Worm (Caenorhabditis elegans): ENCODE measurements around the gene R144.13.
A peak's percentile ranks its signal among the peaks of the same experiment; 100 is the strongest.
"Not testable (repeated sequence)": the region's sequence is repeated elsewhere in the genome, so short reads cannot be mapped to it uniquely, and the experiment has no call there.

The R144.13 gene

DNA sequence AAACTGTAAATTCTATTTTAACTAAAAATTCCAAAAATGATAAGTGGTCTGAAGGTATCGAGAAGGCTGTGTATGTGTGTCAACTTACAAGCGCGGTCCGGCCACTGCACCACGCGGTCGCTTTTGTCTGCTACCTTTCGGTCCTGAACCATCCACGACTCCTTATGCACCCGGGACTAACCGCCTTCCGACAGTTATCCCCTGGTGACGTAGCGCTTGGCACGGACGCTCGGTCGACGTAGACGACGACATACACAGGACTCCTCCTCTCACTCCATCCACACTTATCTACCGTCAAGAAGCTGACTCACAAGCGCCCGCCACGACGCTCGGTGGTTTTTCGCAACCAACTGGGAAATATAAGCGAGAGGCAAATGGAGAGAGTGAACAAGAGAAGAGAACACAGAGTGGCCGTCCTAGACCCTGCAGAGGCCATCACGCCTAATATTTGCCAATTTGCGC lies 8.3 kb downstream of the R144.13 start (continued):
- TF ChIP-seq tra-1 (GFP tag; IDR thresholded peaks at IDR 0.05) = peak; percentile 86
- TF ChIP-seq T20F7.1 (GFP tag; optimal IDR thresholded peaks at IDR 0.05) = peak; percentile 67
- TF ChIP-seq dmd-6 (GFP tag; IDR thresholded peaks at IDR 0.05) = peak; percentile 88
- peak; percentile 35 for TF ChIP-seq zfp-2 (tag; optimal IDR thresholded peaks at IDR 0.05)
- peak; percentile 70 for TF ChIP-seq mxl-2 (GFP tag; conservative IDR thresholded peaks at IDR 0.05)
- TF ChIP-seq ceh-44 (GFP tag; IDR thresholded peaks at IDR 0.05) = peak; percentile 68; the same call in 1 of the 2 replicates
- peak; percentile 23 for TF ChIP-seq F49E8.2 (tag; optimal IDR thresholded peaks at IDR 0.05; ENCODE audit: borderline replicate concordance)
- peak; percentile 50; the same call in 1 of the 2 replicates for TF ChIP-seq nhr-42 (GFP tag; IDR thresholded peaks at IDR 0.05)
- peak; percentile 23 for TF ChIP-seq nhr-6 (tag; optimal IDR thresholded peaks at IDR 0.05)
- TF ChIP-seq zfp-3 (GFP tag; conservative IDR thresholded peaks at IDR 0.05) = 0 out of 2 replicates have a peak, but pooled peaks have one; percentile 54
- peak; percentile 71 for TF ChIP-seq lin-1 (GFP tag; IDR thresholded peaks at IDR 0.05)
- TF ChIP-seq F10B5.3 (tag; optimal IDR thresholded peaks at IDR 0.05) = peak; percentile 70
- TF ChIP-seq hlh-11 (tag; optimal IDR thresholded peaks at IDR 0.05) = peak; percentile 76
- peak; percentile 94 for TF ChIP-seq T26A8.4 (GFP tag; IDR thresholded peaks at IDR 0.05)
- peak; percentile 84 for TF ChIP-seq F37D6.2 (tag; optimal IDR thresholded peaks at IDR 0.05)
- TF ChIP-seq nhr-102 (tag; optimal IDR thresholded peaks at IDR 0.05) = peak; percentile 91
- peak; percentile 50 for TF ChIP-seq nhr-11 (tag; optimal IDR thresholded peaks at IDR 0.05)
- peak; percentile 76 for TF ChIP-seq mes-2 (tag; optimal IDR thresholded peaks at IDR 0.05; ENCODE audit: poor library complexity, severe bottlenecking)
- peak in 1 of 2 experiments; percentile 76 for TF ChIP-seq unc-62 (GFP tag; optimal IDR thresholded peaks at IDR 0.05 in 1 of 2)
- TF ChIP-seq unc-62 (tag; optimal IDR thresholded peaks at IDR 0.05) = not testable (repeated sequence)
- peak; percentile 23 for TF ChIP-seq dpl-1 (GFP tag; optimal IDR thresholded peaks at IDR 0.05)
- peak; percentile 47 for TF ChIP-seq jun-1 (tag; optimal IDR thresholded peaks at IDR 0.05)
- peak; percentile 77; the same call in 1 of the 2 replicates for TF ChIP-seq tag-97 (GFP tag; IDR thresholded peaks at IDR 0.05)
- peak; percentile 93 for TF ChIP-seq aha-1 (tag)
- TF ChIP-seq lir-3 (tag; optimal IDR thresholded peaks at IDR 0.05) = peak; percentile 73
- peak; percentile 69 for TF ChIP-seq php-3 (GFP tag; IDR thresholded peaks at IDR 0.05)
- peak; percentile 8 for TF ChIP-seq nhr-77 (tag; optimal IDR thresholded peaks at IDR 0.05)
- peak; percentile 68; the same call in 1 of the 2 replicates for TF ChIP-seq Y48G9A.11 (GFP tag; IDR thresholded peaks at IDR 0.05)
- TF ChIP-seq spr-3 (GFP tag; optimal IDR thresholded peaks at IDR 0.05) = peak; percentile 68
- TF ChIP-seq egl-43 (GFP tag; IDR thresholded peaks at IDR 0.05) = peak; percentile 97
- peak; percentile 77 for TF ChIP-seq madf-9 (GFP tag; conservative IDR thresholded peaks at IDR 0.05)
- TF ChIP-seq mdl-1 (tag; optimal IDR thresholded peaks at IDR 0.05) = peak in 1 of 2 experiments; percentile 70
- peak; percentile 75 for TF ChIP-seq gei-8 (GFP tag; optimal IDR thresholded peaks at IDR 0.05)
- TF ChIP-seq arid-1 (GFP tag; conservative IDR thresholded peaks at IDR 0.05) = peak; percentile 92
- TF ChIP-seq ceh-32 (tag; optimal IDR thresholded peaks at IDR 0.05; ENCODE audit: poor library complexity) = peak; percentile 47
- TF ChIP-seq ctbp-1 (GFP tag; IDR thresholded peaks at IDR 0.05) = peak; percentile 90
- peak; percentile 80 for TF ChIP-seq mdt-29 (GFP tag; IDR thresholded peaks at IDR 0.05)
- TF ChIP-seq mxl-3 (GFP tag; optimal IDR thresholded peaks at IDR 0.05) = peak; percentile 91

- no peak for TF ChIP-seq zip-11 (GFP tag; IDR thresholded peaks at IDR 0.05)
Measured at ce11 chrIII:5036158-5036557, 13.1 kb downstream of the R144.13 start, which contains the start of gene C45G9.6. Gene C45G9.6 (plus strand): TSS chrIII:5036458.

DNA sequence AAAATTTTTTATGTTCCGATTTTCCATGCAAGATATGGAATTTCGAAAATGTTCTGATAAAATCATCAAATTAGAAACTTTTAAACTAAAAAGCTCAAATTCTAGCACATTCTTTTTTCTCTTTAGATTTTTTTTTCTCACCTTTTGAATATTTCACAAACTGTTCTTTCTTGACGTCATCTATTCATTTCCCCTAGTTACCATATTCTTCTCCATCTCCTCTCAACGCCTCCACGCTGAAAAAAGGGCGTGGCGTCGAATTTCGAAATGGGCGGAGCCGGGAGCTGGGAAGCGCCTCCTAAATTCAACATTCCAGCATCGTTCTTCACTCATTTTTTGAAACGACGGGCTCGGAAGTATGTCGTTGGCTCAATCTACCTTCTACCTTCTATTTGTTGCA lies 19.0 kb downstream of the R144.13 start, which contains the start of gene nlp-43:
Gene nlp-43, plus strand, starts transcription at position 301 of the 400 bp plus-strand sequence.
- TF ChIP-seq dmd-9 (GFP tag; IDR thresholded peaks at IDR 0.05) (no peak), php-3 (GFP tag; IDR thresholded peaks at IDR 0.05) (no peak), duxl-1 (tag; optimal IDR thresholded peaks at IDR 0.05; ENCODE audit: poor library complexity) (no peak), ztf-11 (tag; optimal IDR thresholded peaks at IDR 0.05) (no peak), vab-7 (GFP tag; IDR thresholded peaks at IDR 0.05) (no peak), lin-39 (tag; optimal IDR thresholded peaks at IDR 0.05) (no peak), ceh-32 (tag; optimal IDR thresholded peaks at IDR 0.05; ENCODE audit: poor library complexity) (no peak), arid-1 (GFP tag; conservative IDR thresholded peaks at IDR 0.05) (no peak)

Measured in whole organism, L4 larva.